Fruit fly (Drosophila melanogaster): ENCODE data around the gene CG11560.

Gene CG11560

dm6 chr3L:12139232-12139698, 19.4 kb downstream of the CG11560 start:
- TF ChIP-seq h (optimal IDR thresholded peaks at IDR 0.05) (no peak), psq (optimal IDR thresholded peaks at IDR 0.05) (no peak), Myc (optimal IDR thresholded peaks at IDR 0.05) (no peak), Sin3A (optimal IDR thresholded peaks at IDR 0.05) (no peak), insv (optimal IDR thresholded peaks at IDR 0.05) (no peak), ttk (optimal IDR thresholded peaks at IDR 0.05) (no peak)

dm6 chr3L:12145709-12146694, 26.2 kb downstream of the CG11560 start, which contains the start of the genes eIF3l and Nrx-IV:
eIF3l (minus strand) TSS chr3L:12146097.
Nrx-IV (plus strand) TSS chr3L:12146519.
- TF ChIP-seq Sin3A (optimal IDR thresholded peaks at IDR 0.05) (no peak), h (optimal IDR thresholded peaks at IDR 0.05) (no peak), psq (optimal IDR thresholded peaks at IDR 0.05) (no peak), insv (optimal IDR thresholded peaks at IDR 0.05) (no peak), ttk (optimal IDR thresholded peaks at IDR 0.05) (no peak), Myc (optimal IDR thresholded peaks at IDR 0.05) (no peak)

DNA sequence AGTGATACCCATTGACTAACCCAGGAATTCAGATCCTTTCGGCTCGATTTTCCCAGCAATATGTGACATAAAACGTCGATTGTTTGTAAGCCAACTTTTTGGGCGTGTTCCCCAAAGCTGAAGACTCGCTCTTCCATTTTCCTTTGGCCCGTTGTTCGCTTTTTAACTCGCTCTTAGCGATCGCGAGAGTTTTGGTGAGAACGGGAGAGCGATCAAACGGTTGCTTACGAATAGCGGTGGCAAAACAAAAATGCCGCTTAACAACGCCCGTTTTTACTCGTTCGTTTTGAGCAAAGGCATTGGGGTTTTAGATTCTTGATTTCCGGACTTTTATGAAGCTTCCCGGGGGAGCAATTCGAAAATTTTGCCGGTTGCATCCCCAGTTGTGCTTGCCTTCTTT, 27.2 kb downstream of the CG11560 start:
- TF ChIP-seq psq (optimal IDR thresholded peaks at IDR 0.05) (no peak), h (optimal IDR thresholded peaks at IDR 0.05) (no peak)

DNA sequence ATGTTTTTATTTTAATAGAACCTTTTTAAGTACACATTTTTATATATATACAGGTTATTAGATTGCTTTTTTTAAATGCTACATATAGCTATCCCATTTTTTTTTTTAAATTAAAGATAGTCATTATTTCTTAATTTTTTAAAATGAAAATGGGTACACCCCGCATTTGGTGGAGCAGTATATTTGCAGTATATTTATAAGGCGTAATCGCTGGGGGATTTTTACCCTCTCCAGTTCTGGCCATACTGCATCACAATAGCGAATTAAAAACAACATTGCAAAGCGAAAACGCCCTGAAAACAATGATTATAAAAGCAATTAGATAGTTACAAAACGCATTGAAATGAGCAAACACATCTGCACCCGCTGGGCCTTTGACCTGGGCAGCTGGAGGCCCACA, 29.2 kb downstream of the CG11560 start, which contains the start of gene CG32099:
Gene CG32099, plus strand, starts transcription at position 250 of the 400 bp plus-strand sequence.
- TF ChIP-seq insv (optimal IDR thresholded peaks at IDR 0.05) = no peak

dm6 chr3L:12162156-12162682, 42.4 kb downstream of the CG11560 start:
- TF ChIP-seq ttk (optimal IDR thresholded peaks at IDR 0.05) = no peak
- no peak for TF ChIP-seq psq (optimal IDR thresholded peaks at IDR 0.05)
- TF ChIP-seq Myc (optimal IDR thresholded peaks at IDR 0.05) = no peak
- TF ChIP-seq Sin3A (optimal IDR thresholded peaks at IDR 0.05) = no peak
- no peak for TF ChIP-seq h (optimal IDR thresholded peaks at IDR 0.05)
- no peak for TF ChIP-seq insv (optimal IDR thresholded peaks at IDR 0.05)

dm6 chr3L:12163082-12163481, 43.3 kb downstream of the CG11560 start:
- no peak for TF ChIP-seq ttk (optimal IDR thresholded peaks at IDR 0.05)
- TF ChIP-seq psq (optimal IDR thresholded peaks at IDR 0.05) = no peak
- TF ChIP-seq insv (optimal IDR thresholded peaks at IDR 0.05) = no peak
- TF ChIP-seq Sin3A (optimal IDR thresholded peaks at IDR 0.05) = no peak

DNA sequence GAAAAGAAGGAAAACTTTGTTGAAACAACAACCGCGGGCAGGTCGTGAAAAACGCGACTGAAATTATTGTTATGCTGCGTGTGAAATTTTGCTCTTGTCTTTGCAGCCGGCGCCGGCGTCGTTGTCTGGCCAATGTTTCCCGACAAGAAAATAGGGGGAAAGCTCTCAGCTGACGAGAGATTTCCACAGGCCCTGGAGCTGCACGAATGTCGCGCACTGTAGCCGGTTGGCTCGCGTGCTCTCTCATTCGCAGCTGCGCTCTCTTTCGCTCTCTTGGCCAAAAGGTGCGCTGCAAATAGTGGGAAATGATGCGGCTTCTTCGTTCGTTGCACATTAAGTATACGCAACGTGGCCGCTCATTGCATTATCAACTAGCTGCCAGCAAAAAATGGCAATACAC, 43.9 kb downstream of the CG11560 start, which contains the start of gene CG9760:
Gene CG9760, minus strand, starts transcription at position 43 of the 400 bp plus-strand sequence.
- no peak for TF ChIP-seq Sin3A (optimal IDR thresholded peaks at IDR 0.05)
- no peak for TF ChIP-seq h (optimal IDR thresholded peaks at IDR 0.05)
- no peak for TF ChIP-seq ttk (optimal IDR thresholded peaks at IDR 0.05)
- TF ChIP-seq Myc (optimal IDR thresholded peaks at IDR 0.05) = no peak
- TF ChIP-seq psq (optimal IDR thresholded peaks at IDR 0.05) = no peak
- no peak for TF ChIP-seq insv (optimal IDR thresholded peaks at IDR 0.05)

Data from Kc167 (cell line).